Fruit fly (Drosophila melanogaster) whole organism, embryonic: ENCODE measurements around the gene CG14339.

Experiments
- Abd-B ChIP-seq: fragments of 200-800 bp; sonication (Bioruptor generic); optimal IDR thresholded peaks from 2 replicates; lab custom pipeline; 2018; ENCODE audit warnings: missing biosample characterization, mild to moderate bottlenecking, missing genetic modification characterization, moderate library complexity
- Ada2b ChIP-seq: fragments of 200-800 bp; sonication (Bioruptor generic); IDR thresholded peaks from 2 replicates; pipeline ENCODE4 v1.3.6; 2022; ENCODE audit warnings: missing biosample characterization, missing genetic modification characterization
- Antp ChIP-seq: fragments of 200-800 bp; sonication (Bioruptor generic); optimal IDR thresholded peaks from 3 replicates; lab custom pipeline; 2016; ENCODE audit warnings: missing biosample characterization, missing genetic modification characterization
- Bgb ChIP-seq: fragments of 200-800 bp; sonication (Bioruptor generic); IDR thresholded peaks from 2 replicates; pipeline ENCODE4 v1.3.6; 2022; ENCODE audit warnings: missing biosample characterization, missing genetic modification characterization; ENCODE audit not compliant: partially characterized antibody
- CG10543 ChIP-seq: fragments of 200-800 bp; sonication (Bioruptor generic); optimal IDR thresholded peaks from 3 replicates; lab custom pipeline; 2017; ENCODE audit warnings: missing biosample characterization, mild to moderate bottlenecking, missing genetic modification characterization, moderate library complexity
- CG10654 ChIP-seq: fragments of 200-800 bp; sonication (Bioruptor generic); optimal IDR thresholded peaks from 2 replicates; lab custom pipeline; 2016; ENCODE audit warnings: missing biosample characterization, missing genetic modification characterization
- CG12155 ChIP-seq: fragments of 200-800 bp; sonication (Bioruptor generic); optimal IDR thresholded peaks from 3 replicates; lab custom pipeline; 2016; ENCODE audit warnings: missing biosample characterization, missing genetic modification characterization
- CG15514 ChIP-seq: fragments of 200-800 bp; sonication (Bioruptor generic); optimal IDR thresholded peaks from 3 replicates; lab custom pipeline; 2017; ENCODE audit warnings: missing biosample characterization, missing genetic modification characterization, mild to moderate bottlenecking, moderate library complexity, missing genetic modification reagents
- CG15696 ChIP-seq: fragments of 200-800 bp; sonication (Bioruptor generic); optimal IDR thresholded peaks from 2 replicates; lab custom pipeline; 2019; ENCODE audit warnings: missing biosample characterization, mild to moderate bottlenecking, missing genetic modification characterization, moderate library complexity
- CG1602 ChIP-seq: fragments of 200-800 bp; sonication (Bioruptor generic); optimal IDR thresholded peaks from 3 replicates; lab custom pipeline; 2016; ENCODE audit warnings: missing biosample characterization, missing genetic modification characterization
- CG17829 ChIP-seq: fragments of 200-800 bp; optimal IDR thresholded peaks from 2 replicates; lab custom pipeline; 2019; ENCODE audit warnings: missing biosample characterization, mild to moderate bottlenecking, missing genetic modification characterization, moderate library complexity
- CG2129 ChIP-seq: fragments of 200-800 bp; sonication (Bioruptor generic); IDR thresholded peaks from 2 replicates; pipeline ENCODE4 v1.3.6; 2022; ENCODE audit warnings: missing biosample characterization, missing genetic modification characterization; ENCODE audit not compliant: partially characterized antibody
- CG4820 ChIP-seq: fragments of 200-800 bp; sonication (Bioruptor generic); optimal IDR thresholded peaks from 3 replicates; lab custom pipeline; 2016; ENCODE audit warnings: missing biosample characterization, missing genetic modification characterization
- CG7372 ChIP-seq: fragments of 200-800 bp; sonication (Bioruptor generic); IDR thresholded peaks from 2 replicates; pipeline ENCODE4 v1.3.6; 2022; ENCODE audit warnings: missing biosample characterization, missing genetic modification characterization
- CG8944 ChIP-seq: fragments of 200-800 bp; sonication (Bioruptor generic); optimal IDR thresholded peaks from 3 replicates; lab custom pipeline; 2016; ENCODE audit warnings: missing biosample characterization, missing genetic modification characterization
- CG9727 ChIP-seq: fragments of 200-800 bp; sonication (Bioruptor generic); optimal IDR thresholded peaks from 3 replicates; lab custom pipeline; 2017; ENCODE audit warnings: missing biosample characterization, mild to moderate bottlenecking, missing genetic modification characterization
- CG9932 ChIP-seq: fragments of 200-800 bp; sonication (Bioruptor generic); IDR thresholded peaks from 2 replicates; pipeline ENCODE4 v1.3.6; 2022; ENCODE audit warnings: missing biosample characterization, missing genetic modification characterization
- CkIIα-i1 ChIP-seq: fragments of 200-800 bp; sonication (Bioruptor generic); IDR thresholded peaks from 2 replicates; pipeline ENCODE4 v1.3.6; 2022; ENCODE audit warnings: missing biosample characterization, missing genetic modification characterization
- Dip3 ChIP-seq: fragments of 200-800 bp; sonication (Bioruptor generic); optimal IDR thresholded peaks from 3 replicates; lab custom pipeline; 2016; ENCODE audit warnings: missing biosample characterization, missing genetic modification characterization
- HLHmδ ChIP-seq: fragments of 200-800 bp; sonication (Bioruptor generic); optimal IDR thresholded peaks from 2 replicates; lab custom pipeline; 2018; ENCODE audit warnings: missing biosample characterization, mild to moderate bottlenecking, missing genetic modification characterization, moderate library complexity
- Lim3 ChIP-seq: fragments of 200-800 bp; sonication (Bioruptor generic); IDR thresholded peaks from 2 replicates; pipeline ENCODE4 v1.3.6; 2022; ENCODE audit warnings: missing biosample characterization, missing genetic modification characterization
- MESR4 ChIP-seq: fragments of 200-800 bp; sonication (Bioruptor generic); optimal IDR thresholded peaks from 2 replicates; lab custom pipeline; 2018; ENCODE audit warnings: missing biosample characterization, mild to moderate bottlenecking, missing genetic modification characterization, moderate library complexity
- NK7.1 ChIP-seq: fragments of 200-800 bp; sonication (Bioruptor generic); optimal IDR thresholded peaks from 3 replicates; lab custom pipeline; 2016; ENCODE audit warnings: missing biosample characterization, missing genetic modification characterization
- Scr ChIP-seq: fragments of 200-800 bp; sonication (Bioruptor generic); IDR thresholded peaks from 2 replicates; pipeline ENCODE4 v1.3.6; 2022; ENCODE audit warnings: missing biosample characterization, missing genetic modification characterization; ENCODE audit not compliant: partially characterized antibody
- Ssrp ChIP-seq: fragments of 200-800 bp; sonication (Bioruptor generic); optimal IDR thresholded peaks from 2 replicates; lab custom pipeline; 2018; ENCODE audit warnings: missing biosample characterization, mild to moderate bottlenecking, missing genetic modification characterization, moderate library complexity
- abd-A ChIP-seq: fragments of 200-800 bp; sonication (Bioruptor generic); optimal IDR thresholded peaks from 3 replicates; lab custom pipeline; 2019; ENCODE audit warnings: missing biosample characterization, mild to moderate bottlenecking, missing genetic modification characterization, moderate library complexity
- dmrt99B ChIP-seq: fragments of 200-800 bp; sonication (Bioruptor generic); optimal IDR thresholded peaks from 2 replicates; lab custom pipeline; 2018; ENCODE audit warnings: missing biosample characterization, mild to moderate bottlenecking, missing genetic modification characterization, moderate library complexity
- ems ChIP-seq: fragments of 200-800 bp; sonication (Bioruptor generic); optimal IDR thresholded peaks from 3 replicates; lab custom pipeline; 2016; ENCODE audit warnings: missing biosample characterization, missing genetic modification characterization
- eyg ChIP-seq: fragments of 200-800 bp; sonication (Bioruptor generic); optimal IDR thresholded peaks from 3 replicates; lab custom pipeline; 2016; ENCODE audit warnings: missing biosample characterization, missing genetic modification characterization
- fd64A ChIP-seq: fragments of 200-800 bp; sonication (Bioruptor generic); optimal IDR thresholded peaks from 3 replicates; lab custom pipeline; 2018; ENCODE audit warnings: missing biosample characterization, mild to moderate bottlenecking, missing genetic modification characterization
- gcm2 ChIP-seq: fragments of 200-800 bp; sonication (Bioruptor generic); optimal IDR thresholded peaks from 2 replicates; lab custom pipeline; 2016; ENCODE audit warnings: missing biosample characterization, missing genetic modification characterization
- hb ChIP-seq: fragments of 200-800 bp; sonication (Bioruptor generic); IDR thresholded peaks from 3 replicates; pipeline ENCODE4 v1.3.6; 2022; ENCODE audit warnings: missing biosample characterization, missing genetic modification characterization; ENCODE audit not compliant: partially characterized antibody
- inv ChIP-seq: fragments of 200-800 bp; sonication (Bioruptor generic); IDR thresholded peaks from 2 replicates; pipeline ENCODE4 v1.3.6; 2022; ENCODE audit warnings: missing biosample characterization, missing genetic modification characterization; ENCODE audit not compliant: partially characterized antibody
- knrl ChIP-seq: fragments of 200-800 bp; sonication (Bioruptor generic); IDR thresholded peaks from 3 replicates; pipeline ENCODE4 v1.3.6; 2022; ENCODE audit warnings: missing biosample characterization, missing genetic modification characterization; ENCODE audit not compliant: partially characterized antibody
- lmd ChIP-seq: fragments of 200-800 bp; sonication (Bioruptor generic); IDR thresholded peaks from 2 replicates; pipeline ENCODE4 v1.3.6; 2022; ENCODE audit warnings: missing biosample characterization, missing genetic modification characterization
- odd ChIP-seq: fragments of 200-800 bp; sonication (Bioruptor generic); optimal IDR thresholded peaks from 2 replicates; lab custom pipeline; 2017; ENCODE audit warnings: missing biosample characterization, mild to moderate bottlenecking, missing genetic modification characterization
- org-1 ChIP-seq: fragments of 200-800 bp; sonication (Bioruptor generic); optimal IDR thresholded peaks from 2 replicates; lab custom pipeline; 2017; ENCODE audit warnings: missing biosample characterization, missing genetic modification characterization
- pan ChIP-seq, 4 experiments: fragments of >200 bp in 3 of 4; fragments of 200-800 bp in 1 of 4; sonication (Bioruptor generic) in 1 of 4; optimal IDR thresholded peaks in 3 of 4; IDR thresholded peaks in 1 of 4; 2 replicates each; pipeline versions ENCODE4 v1.3.6 to Lab custom; 2017 to 2022; ENCODE audit warnings: missing biosample characterization in 2 of 4, missing genetic modification characterization in 2 of 4, mixed read lengths in 1 of 4
- pros ChIP-seq: fragments of 200-800 bp; sonication (Bioruptor generic); optimal IDR thresholded peaks from 3 replicates; lab custom pipeline; 2019; ENCODE audit warnings: missing biosample characterization, mild to moderate bottlenecking, missing genetic modification characterization, moderate library complexity
- slbo ChIP-seq: fragments of 200-800 bp; sonication (Bioruptor generic); IDR thresholded peaks from 2 replicates; pipeline ENCODE4 v1.3.6; 2022; ENCODE audit warnings: missing biosample characterization, missing genetic modification characterization
- sna ChIP-seq: fragments of 200-800 bp; sonication (Bioruptor generic); IDR thresholded peaks from 2 replicates; pipeline ENCODE4 v1.3.6; 2022; ENCODE audit warnings: missing biosample characterization, missing genetic modification characterization; ENCODE audit not compliant: partially characterized antibody
- so ChIP-seq: fragments of 200-800 bp; sonication (Bioruptor generic); IDR thresholded peaks from 3 replicates; pipeline ENCODE4 v1.3.6; 2022; ENCODE audit warnings: missing biosample characterization, missing genetic modification characterization
- sr ChIP-seq: fragments of 200-800 bp; sonication (Bioruptor generic); IDR thresholded peaks from 3 replicates; pipeline ENCODE4 v1.3.6; 2022; ENCODE audit warnings: missing biosample characterization, missing genetic modification characterization
- tna ChIP-seq: fragments of 200-800 bp; sonication (Bioruptor generic); IDR thresholded peaks from 2 replicates; pipeline ENCODE4 v1.3.6; 2022; ENCODE audit warnings: missing biosample characterization, missing genetic modification characterization; ENCODE audit not compliant: partially characterized antibody
- trh ChIP-seq: fragments of 200-800 bp; sonication (Bioruptor generic); optimal IDR thresholded peaks from 2 replicates; lab custom pipeline; 2016; ENCODE audit warnings: missing biosample characterization, missing genetic modification characterization
- vnd ChIP-seq: fragments of 200-800 bp; sonication (Bioruptor generic); IDR thresholded peaks from 3 replicates; pipeline ENCODE4 v1.3.6; 2022; ENCODE audit warnings: missing biosample characterization, missing genetic modification characterization; ENCODE audit not compliant: partially characterized antibody
- wor ChIP-seq: fragments of 200-800 bp; sonication (Bioruptor generic); IDR thresholded peaks from 2 replicates; pipeline ENCODE4 v1.3.6; 2022; ENCODE audit warnings: missing biosample characterization, missing genetic modification characterization
- zfh1 ChIP-seq: fragments of 200-800 bp; sonication (Bioruptor generic); IDR thresholded peaks from 3 replicates; pipeline ENCODE4 v1.3.6; 2022; ENCODE audit warnings: missing biosample characterization, missing genetic modification characterization

Gene CG14339

DNA sequence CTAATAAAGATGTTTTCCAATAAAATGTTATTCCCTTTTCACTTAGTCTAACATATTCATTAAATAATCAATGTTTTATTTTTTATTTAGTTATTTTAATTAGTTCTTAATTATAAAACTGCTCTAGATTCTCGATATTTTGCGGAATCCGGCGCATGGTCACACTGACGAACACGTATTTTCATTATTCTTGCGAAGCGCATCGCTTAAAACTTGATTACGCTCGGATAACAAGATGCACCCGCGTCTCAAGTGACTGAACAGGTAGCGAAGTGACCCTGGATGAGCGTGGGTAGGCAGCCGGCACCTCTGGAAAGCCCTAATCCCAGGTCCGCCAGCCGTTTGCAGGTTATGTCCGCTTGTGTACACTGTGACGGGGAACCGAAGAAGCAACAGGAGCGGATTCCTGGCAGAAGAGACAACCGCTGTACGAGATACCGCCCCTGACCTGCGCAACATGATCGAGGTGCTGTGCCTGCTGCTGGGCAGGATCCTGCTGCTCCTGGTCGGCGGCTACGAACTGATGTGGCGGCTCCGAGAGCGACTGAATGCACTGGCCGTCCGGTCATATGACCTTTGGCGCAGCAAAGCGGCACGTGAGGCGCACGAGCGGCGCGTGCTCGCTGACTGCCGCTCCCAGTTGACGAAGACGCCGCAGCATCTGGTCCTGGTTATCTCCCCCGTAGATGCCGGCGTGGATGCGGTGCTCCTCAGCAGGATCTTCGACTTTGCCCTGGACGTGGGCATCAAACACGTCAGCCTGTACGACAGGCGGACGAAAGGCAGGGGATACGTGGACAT is 50.4 kb downstream of the CG14339 start, which contains the start of gene Tango14 (continued):
- TF ChIP-seq trh = no peak
- TF ChIP-seq CG7372 = no peak
- no peak for TF ChIP-seq NK7.1 (GFP tag; lab: Kevin White, UChicago)
- TF ChIP-seq slbo (GFP tag; lab: Robert Waterston, UW) = no peak
- no peak for TF ChIP-seq lmd (GFP tag; lab: Robert Waterston, UW)
- TF ChIP-seq vnd = 0 out of 3 replicates have a peak, but pooled peaks have one; percentile 22
- TF ChIP-seq CG10543 (GFP tag; lab: Kevin White, UChicago) = no peak
- TF ChIP-seq CG10654 (GFP tag; lab: Kevin White, UChicago) = no peak
- no peak for TF ChIP-seq knrl (GFP tag; lab: Robert Waterston, UW)
- no peak for TF ChIP-seq dmrt99B (tag; lab: Kevin White, UChicago)
- TF ChIP-seq tna (GFP tag; lab: Robert Waterston, UW) = peak; percentile 46; the same call in 1 of the 2 replicates
- no peak for TF ChIP-seq fd64A (GFP tag; lab: Kevin White, UChicago)
- TF ChIP-seq zfh1 (GFP tag; lab: Robert Waterston, UW) = 0 out of 3 replicates have a peak, but pooled peaks have one; percentile 28
- TF ChIP-seq org-1 (GFP tag; lab: Kevin White, UChicago) = no peak
- TF ChIP-seq sna (GFP tag; lab: Robert Waterston, UW) = no peak
- TF ChIP-seq Dip3 (GFP tag; lab: Kevin White, UChicago) = no peak
- no peak for TF ChIP-seq CG1602 (GFP tag; lab: Kevin White, UChicago)
- TF ChIP-seq Ssrp (tag; lab: Kevin White, UChicago) = no peak
- TF ChIP-seq CG12155 = no peak
- TF ChIP-seq sr (GFP tag; lab: Robert Waterston, UW) = no peak
- no peak for TF ChIP-seq Ada2b (GFP tag; lab: Robert Waterston, UW)
- TF ChIP-seq Bgb = peak; percentile 45; the same call in 1 of the 2 replicates
- no peak for TF ChIP-seq CkIIα-i1 (GFP tag; lab: Robert Waterston, UW)
- TF ChIP-seq inv (GFP tag; lab: Robert Waterston, UW) = 0 out of 2 replicates have a peak, but pooled peaks have one; percentile 18
- TF ChIP-seq pros (GFP tag; lab: Kevin White, UChicago) = no peak
- no peak for TF ChIP-seq pan (optimal IDR thresholded peaks at IDR 0.05; lab: Kevin White, UChicago)
- no peak for TF ChIP-seq pan (GFP tag; optimal IDR thresholded peaks at IDR 0.05 in 1 of 2, IDR thresholded peaks at IDR 0.05 in 1 of 2)
- TF ChIP-seq hb (GFP tag; lab: Robert Waterston, UW) = 0 out of 3 replicates have a peak, but pooled peaks have one; percentile 52
- TF ChIP-seq eyg (GFP tag; lab: Kevin White, UChicago) = no peak
- TF ChIP-seq MESR4 = peak; percentile 88
- no peak for TF ChIP-seq gcm2
- no peak for TF ChIP-seq CG9932
- TF ChIP-seq CG17829 (tag; lab: Kevin White, UChicago) = no peak
- TF ChIP-seq Lim3 (GFP tag; lab: Robert Waterston, UW) = no peak
- TF ChIP-seq ems (GFP tag; lab: Kevin White, UChicago) = no peak
- no peak for TF ChIP-seq CG4820
- no peak for TF ChIP-seq Antp (GFP tag; lab: Kevin White, UChicago)
- TF ChIP-seq CG2129 = no peak
- TF ChIP-seq HLHmδ (GFP tag; lab: Kevin White, UChicago) = no peak
- no peak for TF ChIP-seq odd (GFP tag; lab: Kevin White, UChicago)
- no peak for TF ChIP-seq so (GFP tag; lab: Robert Waterston, UW)
- no peak for TF ChIP-seq CG9727 (GFP tag; lab: Kevin White, UChicago)
- no peak for TF ChIP-seq CG15514 (GFP tag; lab: Kevin White, UChicago)
- TF ChIP-seq CG15696 (tag; lab: Kevin White, UChicago) = no peak
- TF ChIP-seq abd-A (tag; lab: Kevin White, UChicago) = no peak
- no peak for TF ChIP-seq CG8944
- TF ChIP-seq Scr (GFP tag; lab: Robert Waterston, UW) = no peak
- TF ChIP-seq Abd-B (GFP tag; lab: Kevin White, UChicago) = no peak
- no peak for TF ChIP-seq wor
